Fruit fly (Drosophila melanogaster) whole organism, embryonic: ENCODE data around the gene CG14342.

Experiments
- B-H2 ChIP-seq: fragments of 200-800 bp; sonication (Bioruptor generic); optimal IDR thresholded peaks from 2 replicates; lab custom pipeline; 2018; ENCODE audit warnings: missing biosample characterization, mild to moderate bottlenecking, missing genetic modification characterization
- Bgb ChIP-seq: fragments of 200-800 bp; sonication (Bioruptor generic); IDR thresholded peaks from 2 replicates; pipeline ENCODE4 v1.3.6; 2022; ENCODE audit warnings: missing biosample characterization, missing genetic modification characterization; ENCODE audit not compliant: partially characterized antibody
- CG10209 ChIP-seq: fragments of 200-800 bp; sonication (Bioruptor generic); optimal IDR thresholded peaks from 3 replicates; lab custom pipeline; 2017; ENCODE audit warnings: missing biosample characterization, mild to moderate bottlenecking, missing genetic modification characterization, missing genetic modification reagents
- CG12769 ChIP-seq: fragments of 200-800 bp; sonication (Bioruptor generic); optimal IDR thresholded peaks from 2 replicates; lab custom pipeline; 2019; ENCODE audit warnings: missing biosample characterization, mild to moderate bottlenecking, missing genetic modification characterization, moderate library complexity
- CG15696 ChIP-seq: fragments of 200-800 bp; sonication (Bioruptor generic); optimal IDR thresholded peaks from 2 replicates; lab custom pipeline; 2019; ENCODE audit warnings: missing biosample characterization, mild to moderate bottlenecking, missing genetic modification characterization, moderate library complexity
- CG1602 ChIP-seq: fragments of 200-800 bp; sonication (Bioruptor generic); optimal IDR thresholded peaks from 3 replicates; lab custom pipeline; 2016; ENCODE audit warnings: missing biosample characterization, missing genetic modification characterization
- CG1603 ChIP-seq: fragments of 200-800 bp; sonication (Bioruptor generic); optimal IDR thresholded peaks from 2 replicates; lab custom pipeline; 2019; ENCODE audit warnings: missing biosample characterization, mild to moderate bottlenecking, missing genetic modification characterization, moderate library complexity
- CG16863 ChIP-seq: fragments of 200-800 bp; sonication (Bioruptor generic); optimal IDR thresholded peaks from 3 replicates; lab custom pipeline; 2016; ENCODE audit warnings: missing biosample characterization, missing genetic modification characterization
- CG17802 ChIP-seq: fragments of 200-800 bp; sonication (Bioruptor generic); optimal IDR thresholded peaks from 2 replicates; lab custom pipeline; 2018; ENCODE audit warnings: missing biosample characterization, mild to moderate bottlenecking, missing genetic modification characterization, moderate library complexity
- CG2120 ChIP-seq: fragments of 200-800 bp; sonication (Bioruptor generic); optimal IDR thresholded peaks from 3 replicates; lab custom pipeline; 2016; ENCODE audit warnings: missing biosample characterization, missing genetic modification characterization
- CG2129 ChIP-seq: fragments of 200-800 bp; sonication (Bioruptor generic); IDR thresholded peaks from 2 replicates; pipeline ENCODE4 v1.3.6; 2022; ENCODE audit warnings: missing biosample characterization, missing genetic modification characterization; ENCODE audit not compliant: partially characterized antibody
- CG2889 ChIP-seq: fragments of 200-800 bp; sonication (Bioruptor generic); IDR thresholded peaks from 3 replicates; pipeline ENCODE4 v1.3.6; 2022; ENCODE audit warnings: missing biosample characterization, missing genetic modification characterization
- CG30020 ChIP-seq: fragments of 200-800 bp; optimal IDR thresholded peaks from 2 replicates; lab custom pipeline; 2019; ENCODE audit warnings: missing biosample characterization, mild to moderate bottlenecking, missing genetic modification characterization, moderate library complexity
- CG31441 ChIP-seq: fragments of 200-800 bp; sonication (Bioruptor generic); IDR thresholded peaks from 2 replicates; pipeline ENCODE4 v1.3.6; 2022; ENCODE audit warnings: missing biosample characterization, missing genetic modification characterization
- CG33213 ChIP-seq: fragments of 200-800 bp; sonication (Bioruptor generic); optimal IDR thresholded peaks from 3 replicates; lab custom pipeline; 2016; ENCODE audit warnings: missing biosample characterization, missing genetic modification characterization
- CG3995 ChIP-seq: fragments of 200-800 bp; sonication (Bioruptor generic); optimal IDR thresholded peaks from 3 replicates; lab custom pipeline; 2016; ENCODE audit warnings: missing biosample characterization, missing genetic modification characterization
- CG43689 ChIP-seq: fragments of 200-800 bp; sonication (Bioruptor generic); IDR thresholded peaks from 2 replicates; pipeline ENCODE4 v1.3.6; 2022; ENCODE audit warnings: missing biosample characterization, missing genetic modification characterization
- CG6813 ChIP-seq: fragments of 200-800 bp; sonication (Bioruptor generic); optimal IDR thresholded peaks from 2 replicates; lab custom pipeline; 2017; ENCODE audit warnings: missing biosample characterization, missing genetic modification characterization, mild to moderate bottlenecking, moderate library complexity, missing genetic modification reagents
- CG7372 ChIP-seq: fragments of 200-800 bp; sonication (Bioruptor generic); IDR thresholded peaks from 2 replicates; pipeline ENCODE4 v1.3.6; 2022; ENCODE audit warnings: missing biosample characterization, missing genetic modification characterization
- CG8089 ChIP-seq: fragments of 200-800 bp; sonication (Bioruptor generic); optimal IDR thresholded peaks from 3 replicates; lab custom pipeline; 2016; ENCODE audit warnings: missing biosample characterization, missing genetic modification characterization
- CG8290 ChIP-seq, 3 experiments: fragments of 200-800 bp; sonication (Bioruptor generic); optimal IDR thresholded peaks; 2 replicates each; lab custom pipeline; 2016 to 2019; ENCODE audit warnings: missing biosample characterization in 3 of 3, missing genetic modification characterization in 3 of 3, mild to moderate bottlenecking in 2 of 3, moderate library complexity in 1 of 3
- CG9797 ChIP-seq: fragments of 200-800 bp; sonication (Bioruptor generic); optimal IDR thresholded peaks from 3 replicates; lab custom pipeline; 2018; ENCODE audit warnings: missing biosample characterization, mild to moderate bottlenecking, missing genetic modification characterization
- CG9876 ChIP-seq: fragments of 200-800 bp; sonication (Bioruptor generic); optimal IDR thresholded peaks from 2 replicates; lab custom pipeline; 2016; ENCODE audit warnings: missing biosample characterization, missing genetic modification characterization
- Dek ChIP-seq: fragments of 200-800 bp; sonication (Bioruptor generic); optimal IDR thresholded peaks from 3 replicates; lab custom pipeline; 2019; ENCODE audit warnings: missing biosample characterization, mild to moderate bottlenecking, missing genetic modification characterization, moderate library complexity
- Ets65A ChIP-seq: fragments of 200-800 bp; sonication (Bioruptor generic); peaks from one replicate; lab custom pipeline; 2016; ENCODE audit warnings: missing biosample characterization, missing genetic modification characterization
- Fer1 ChIP-seq: fragments of 200-800 bp; sonication (Bioruptor generic); optimal IDR thresholded peaks from 2 replicates; lab custom pipeline; 2017; ENCODE audit warnings: missing biosample characterization, mild to moderate bottlenecking, missing genetic modification characterization
- Fer2 ChIP-seq: fragments of 200-800 bp; sonication (Bioruptor generic); optimal IDR thresholded peaks from 2 replicates; lab custom pipeline; 2018; ENCODE audit warnings: missing biosample characterization, mild to moderate bottlenecking, missing genetic modification characterization, moderate library complexity
- Hr51 ChIP-seq, 2 experiments: fragments of 200-800 bp; sonication (Bioruptor generic); optimal IDR thresholded peaks; 2 replicates in 1 of 2; 3 replicates in 1 of 2; lab custom pipeline; 2016 to 2018; ENCODE audit warnings: missing biosample characterization in 2 of 2, missing genetic modification characterization in 2 of 2, mild to moderate bottlenecking in 1 of 2, moderate library complexity in 1 of 2
- Jarid2 ChIP-seq: fragments of 200-800 bp; sonication (Bioruptor generic); optimal IDR thresholded peaks from 3 replicates; lab custom pipeline; 2017; ENCODE audit warnings: mild to moderate bottlenecking, missing biosample characterization, missing genetic modification reagents, missing genetic modification characterization
- NC2β ChIP-seq: fragments of 200-800 bp; sonication (Bioruptor generic); optimal IDR thresholded peaks from 2 replicates; lab custom pipeline; 2016; ENCODE audit warnings: missing biosample characterization, missing genetic modification characterization
- NFAT ChIP-seq: fragments of 200-800 bp; sonication (Bioruptor generic); IDR thresholded peaks from 2 replicates; pipeline ENCODE4 v1.3.6; 2022; ENCODE audit warnings: missing biosample characterization, missing genetic modification characterization
- Pdp1 ChIP-seq, 2 experiments: fragments of 200-800 bp; sonication (Bioruptor generic); optimal IDR thresholded peaks; 3 replicates each; lab custom pipeline; 2016; ENCODE audit warnings: missing biosample characterization in 2 of 2, missing genetic modification characterization in 2 of 2, mild to moderate bottlenecking in 1 of 2, moderate library complexity in 1 of 2
- Six4 ChIP-seq: fragments of 200-800 bp; sonication (Bioruptor generic); optimal IDR thresholded peaks from 2 replicates; lab custom pipeline; 2016; ENCODE audit warnings: missing biosample characterization, missing genetic modification characterization
- Spps ChIP-seq: fragments of 200-800 bp; sonication (Bioruptor generic); optimal IDR thresholded peaks from 2 replicates; lab custom pipeline; 2018; ENCODE audit warnings: missing biosample characterization, mild to moderate bottlenecking, missing genetic modification characterization
- ab ChIP-seq: fragments of 200-800 bp; sonication (Bioruptor generic); optimal IDR thresholded peaks from 2 replicates; lab custom pipeline; 2016; ENCODE audit warnings: missing biosample characterization, missing genetic modification characterization
- abd-A ChIP-seq: fragments of 200-800 bp; sonication (Bioruptor generic); optimal IDR thresholded peaks from 3 replicates; lab custom pipeline; 2019; ENCODE audit warnings: missing biosample characterization, mild to moderate bottlenecking, missing genetic modification characterization, moderate library complexity
- amos ChIP-seq: fragments of 200-800 bp; sonication (Bioruptor generic); IDR thresholded peaks from 2 replicates; pipeline ENCODE4 v1.3.6; 2022; ENCODE audit warnings: missing biosample characterization, missing genetic modification characterization; ENCODE audit not compliant: partially characterized antibody
- bigmax ChIP-seq: fragments of 200-800 bp; sonication (Bioruptor generic); optimal IDR thresholded peaks from 2 replicates; lab custom pipeline; 2018; ENCODE audit warnings: missing biosample characterization, mild to moderate bottlenecking, missing genetic modification characterization
- maf-S ChIP-seq: fragments of 200-800 bp; sonication (Bioruptor generic); optimal IDR thresholded peaks from 2 replicates; lab custom pipeline; 2016; ENCODE audit warnings: missing biosample characterization, missing genetic modification characterization
- mirr ChIP-seq: fragments of 200-800 bp; sonication (Bioruptor generic); optimal IDR thresholded peaks from 3 replicates; lab custom pipeline; 2018; ENCODE audit warnings: missing biosample characterization, mild to moderate bottlenecking, missing genetic modification characterization
- nerfin-1 ChIP-seq: fragments of 200-800 bp; sonication (Bioruptor generic); optimal IDR thresholded peaks from 3 replicates; lab custom pipeline; 2019; ENCODE audit warnings: missing biosample characterization, mild to moderate bottlenecking, missing genetic modification characterization, moderate library complexity
- psq ChIP-seq: fragments of 200-800 bp; sonication (Bioruptor generic); optimal IDR thresholded peaks from 2 replicates; lab custom pipeline; 2017; ENCODE audit warnings: missing biosample characterization, missing genetic modification characterization
- pum ChIP-seq: fragments of 200-800 bp; sonication (Bioruptor generic); optimal IDR thresholded peaks from 2 replicates; lab custom pipeline; 2016; ENCODE audit warnings: missing biosample characterization, missing genetic modification characterization
- row ChIP-seq: fragments of 200-800 bp; sonication (Bioruptor generic); IDR thresholded peaks from 3 replicates; pipeline ENCODE4 v1.3.6; 2022; ENCODE audit warnings: missing biosample characterization, missing genetic modification characterization
- sens ChIP-seq: fragments of 200-800 bp; sonication (Bioruptor generic); peaks from one replicate; lab custom pipeline; 2016; ENCODE audit warnings: missing biosample characterization, missing genetic modification characterization
- sima ChIP-seq: fragments of 200-800 bp; sonication (Bioruptor generic); optimal IDR thresholded peaks from 2 replicates; lab custom pipeline; 2016; ENCODE audit warnings: missing biosample characterization, missing genetic modification characterization
- sqz ChIP-seq: fragments of 200-800 bp; sonication (Bioruptor generic); optimal IDR thresholded peaks from 3 replicates; lab custom pipeline; 2018; ENCODE audit warnings: missing biosample characterization, mild to moderate bottlenecking, missing genetic modification characterization
- tll ChIP-seq, 2 experiments: fragments of 200-800 bp in 1 of 2; fragments of >200 bp in 1 of 2; sonication (Bioruptor generic) in 1 of 2; optimal IDR thresholded peaks; 2 replicates each; lab custom pipeline; 2017 to 2019; ENCODE audit warnings: missing biosample characterization in 2 of 2, missing genetic modification characterization in 2 of 2, mild to moderate bottlenecking in 1 of 2, moderate library complexity in 1 of 2
- tna ChIP-seq: fragments of 200-800 bp; sonication (Bioruptor generic); IDR thresholded peaks from 2 replicates; pipeline ENCODE4 v1.3.6; 2022; ENCODE audit warnings: missing biosample characterization, missing genetic modification characterization; ENCODE audit not compliant: partially characterized antibody
- yki ChIP-seq: fragments of >200 bp; optimal IDR thresholded peaks from 3 replicates; lab custom pipeline; 2018
- z ChIP-seq: fragments of 200-800 bp; sonication (Bioruptor generic); IDR thresholded peaks from 3 replicates; pipeline ENCODE4 v1.3.6; 2022; ENCODE audit warnings: missing biosample characterization, missing genetic modification characterization

Gene CG14342

dm6 chr2L:1214465-1214864, 10.4 kb downstream of the CG14342 start (continued):
- TF ChIP-seq CG33213 (no peak), CG15696 (tag; lab: Kevin White, UChicago) (no peak), CG12769 (tag; lab: Kevin White, UChicago) (peak; percentile 15), CG2129 (GFP tag; lab: Robert Waterston, UW) (no peak), pum (GFP tag; lab: Kevin White, UChicago) (no peak), maf-S (GFP tag; lab: Kevin White, UChicago) (no peak), z (GFP tag; lab: Robert Waterston, UW) (no peak), bigmax (no peak), CG17802 (tag; lab: Kevin White, UChicago) (no peak), CG30020 (tag; lab: Kevin White, UChicago) (no peak), CG6813 (peak; percentile 17), Ets65A (GFP tag; lab: Kevin White, UChicago) (peak; percentile 92), Jarid2 (GFP tag; lab: Kevin White, UChicago) (no peak), mirr (GFP tag; lab: Kevin White, UChicago) (no peak), row (GFP tag; lab: Robert Waterston, UW) (peak; percentile 61), tna (GFP tag; lab: Robert Waterston, UW) (no peak), CG2120 (peak; percentile 39), CG9797 (GFP tag; lab: Kevin White, UChicago) (no peak), sqz (GFP tag; lab: Kevin White, UChicago) (no peak), CG9876 (GFP tag; lab: Kevin White, UChicago) (no peak), Pdp1 (GFP tag; optimal IDR thresholded peaks at IDR 0.05; lab: Kevin White, UChicago) (no peak), CG10209 (peak; percentile 9), CG8089 (GFP tag; lab: Kevin White, UChicago) (no peak), yki (no peak), nerfin-1 (no peak), CG3995 (GFP tag; lab: Kevin White, UChicago) (no peak), Bgb (no peak), CG8290 (GFP tag; optimal IDR thresholded peaks at IDR 0.05; lab: Kevin White, UChicago) (no peak), CG8290 (tag; optimal IDR thresholded peaks at IDR 0.05; lab: Kevin White, UChicago) (peak in 1 of 2 experiments; percentile 11), NC2β (no peak), Dek (tag; lab: Kevin White, UChicago) (no peak), Hr51 (GFP tag; optimal IDR thresholded peaks at IDR 0.05; lab: Kevin White, UChicago) (peak in 1 of 2 experiments; percentile 50), Six4 (peak; percentile 26), ab (GFP tag; lab: Kevin White, UChicago) (no peak), abd-A (tag; lab: Kevin White, UChicago) (no peak), CG2889 (GFP tag; lab: Robert Waterston, UW) (0 out of 3 replicates have a peak, but pooled peaks have one; percentile 44), sens (GFP tag; lab: Kevin White, UChicago) (peak; percentile 82), CG7372 (GFP tag; lab: Robert Waterston, UW) (no peak), tll (GFP tag; optimal IDR thresholded peaks at IDR 0.05; lab: Kevin White, UChicago) (no peak), CG1603 (tag; lab: Kevin White, UChicago) (peak; percentile 54), CG43689 (GFP tag; lab: Robert Waterston, UW) (no peak), B-H2 (GFP tag; lab: Kevin White, UChicago) (no peak), psq (no peak), CG1602 (peak; percentile 32), amos (no peak), Fer2 (no peak), Fer1 (GFP tag; lab: Kevin White, UChicago) (peak; percentile 59), Spps (tag; lab: Kevin White, UChicago) (no peak), CG16863 (GFP tag; lab: Kevin White, UChicago) (no peak), NFAT (GFP tag; lab: Robert Waterston, UW) (no peak), CG31441 (peak; percentile 52), sima (no peak)
